Fruit fly (Drosophila melanogaster) whole organism, embryonic: ENCODE measurements around the gene CG6023.

Experiments used
- Atf3 ChIP-seq: fragments of 200-800 bp; sonication (Bioruptor generic); optimal IDR thresholded peaks from 3 replicates; lab custom pipeline; 2016; ENCODE audit warnings: missing biosample characterization, missing genetic modification characterization
- CG11398 ChIP-seq: fragments of 200-800 bp; sonication (Bioruptor generic); optimal IDR thresholded peaks from 2 replicates; lab custom pipeline; 2016; ENCODE audit warnings: missing biosample characterization, missing genetic modification characterization
- CG13624 ChIP-seq: fragments of 200-800 bp; sonication (Bioruptor generic); optimal IDR thresholded peaks from 2 replicates; lab custom pipeline; 2016; ENCODE audit warnings: missing biosample characterization, missing genetic modification characterization
- CG14667 ChIP-seq: fragments of 200-800 bp; sonication (Bioruptor generic); IDR thresholded peaks from 2 replicates; pipeline ENCODE4 v1.3.6; 2022; ENCODE audit warnings: missing biosample characterization, missing genetic modification characterization
- CG15269 ChIP-seq: fragments of 200-800 bp; sonication (Bioruptor generic); optimal IDR thresholded peaks from 2 replicates; lab custom pipeline; 2018; ENCODE audit warnings: missing biosample characterization, mild to moderate bottlenecking, missing genetic modification characterization, moderate library complexity
- CG17912 ChIP-seq: fragments of 200-800 bp; sonication (Bioruptor generic); optimal IDR thresholded peaks from 2 replicates; lab custom pipeline; 2018; ENCODE audit warnings: missing biosample characterization, mild to moderate bottlenecking, missing genetic modification characterization
- CG18262 ChIP-seq: fragments of 200-800 bp; optimal IDR thresholded peaks from 3 replicates; lab custom pipeline; 2019; ENCODE audit warnings: missing biosample characterization, mild to moderate bottlenecking, missing genetic modification characterization, moderate library complexity
- CG2712 ChIP-seq: fragments of 200-800 bp; optimal IDR thresholded peaks from 3 replicates; lab custom pipeline; 2019; ENCODE audit warnings: missing biosample characterization, mild to moderate bottlenecking, missing genetic modification characterization, moderate library complexity
- CG3065 ChIP-seq: fragments of 200-800 bp; sonication (Bioruptor generic); optimal IDR thresholded peaks from 2 replicates; lab custom pipeline; 2016; ENCODE audit warnings: missing biosample characterization, missing genetic modification characterization
- CG32532 ChIP-seq: fragments of 200-800 bp; sonication (Bioruptor generic); IDR thresholded peaks from 2 replicates; pipeline ENCODE4 v1.3.6; 2022; ENCODE audit warnings: missing biosample characterization, missing genetic modification characterization
- CG32772 ChIP-seq: fragments of 200-800 bp; sonication (Bioruptor generic); IDR thresholded peaks from 2 replicates; pipeline ENCODE4 v1.3.6; 2022; ENCODE audit warnings: missing biosample characterization, missing genetic modification characterization
- CG34224 ChIP-seq: fragments of 200-800 bp; sonication (Bioruptor generic); IDR thresholded peaks from 3 replicates; pipeline ENCODE4 v1.3.6; 2022; ENCODE audit warnings: missing biosample characterization, missing genetic modification characterization; ENCODE audit not compliant: partially characterized antibody
- CG4854 ChIP-seq: fragments of 200-800 bp; sonication (Bioruptor generic); optimal IDR thresholded peaks from 2 replicates; lab custom pipeline; 2016; ENCODE audit warnings: missing biosample characterization, missing genetic modification characterization, inconsistent platforms
- CG7271 ChIP-seq: fragments of 200-800 bp; sonication (Bioruptor generic); optimal IDR thresholded peaks from 2 replicates; lab custom pipeline; 2018; ENCODE audit warnings: missing biosample characterization, mild to moderate bottlenecking, missing genetic modification characterization, moderate library complexity
- CG8924 ChIP-seq: fragments of 200-800 bp; optimal IDR thresholded peaks from 3 replicates; lab custom pipeline; 2019; ENCODE audit warnings: missing biosample characterization, mild to moderate bottlenecking, missing genetic modification characterization, moderate library complexity
- CG9932 ChIP-seq: fragments of 200-800 bp; sonication (Bioruptor generic); IDR thresholded peaks from 2 replicates; pipeline ENCODE4 v1.3.6; 2022; ENCODE audit warnings: missing biosample characterization, missing genetic modification characterization
- Deaf1 ChIP-seq: fragments of 200-800 bp; optimal IDR thresholded peaks from 3 replicates; lab custom pipeline; 2019; ENCODE audit warnings: missing biosample characterization, mild to moderate bottlenecking, missing genetic modification characterization, moderate library complexity
- E2f1 ChIP-seq: fragments of 200-800 bp; sonication (Bioruptor generic); IDR thresholded peaks from 2 replicates; pipeline ENCODE4 v1.3.6; 2022; ENCODE audit warnings: missing biosample characterization, missing genetic modification characterization
- E2f2 ChIP-seq: fragments of 200-800 bp; sonication (Bioruptor generic); IDR thresholded peaks from 2 replicates; pipeline ENCODE4 v1.3.6; 2022; ENCODE audit warnings: missing biosample characterization, missing genetic modification characterization
- ERR ChIP-seq: fragments of 200-800 bp; sonication (Bioruptor generic); optimal IDR thresholded peaks from 2 replicates; lab custom pipeline; 2016; ENCODE audit warnings: missing biosample characterization, missing genetic modification characterization
- Fer2 ChIP-seq: fragments of 200-800 bp; sonication (Bioruptor generic); optimal IDR thresholded peaks from 2 replicates; lab custom pipeline; 2018; ENCODE audit warnings: missing biosample characterization, mild to moderate bottlenecking, missing genetic modification characterization, moderate library complexity
- NFAT ChIP-seq: fragments of 200-800 bp; sonication (Bioruptor generic); IDR thresholded peaks from 2 replicates; pipeline ENCODE4 v1.3.6; 2022; ENCODE audit warnings: missing biosample characterization, missing genetic modification characterization
- NfI ChIP-seq: fragments of 200-800 bp; sonication (Bioruptor generic); optimal IDR thresholded peaks from 3 replicates; lab custom pipeline; 2018; ENCODE audit warnings: missing biosample characterization, mild to moderate bottlenecking, missing genetic modification characterization, moderate library complexity
- Oli ChIP-seq: fragments of 200-800 bp; sonication (Bioruptor generic); optimal IDR thresholded peaks from 2 replicates; lab custom pipeline; 2018; ENCODE audit warnings: missing biosample characterization, mild to moderate bottlenecking, missing genetic modification characterization, moderate library complexity
- Pdp1 ChIP-seq, 2 experiments: fragments of 200-800 bp; sonication (Bioruptor generic); optimal IDR thresholded peaks; 3 replicates each; lab custom pipeline; 2016; ENCODE audit warnings: missing biosample characterization in 2 of 2, missing genetic modification characterization in 2 of 2, mild to moderate bottlenecking in 1 of 2, moderate library complexity in 1 of 2
- Poxn ChIP-seq: fragments of 200-800 bp; sonication (Bioruptor generic); IDR thresholded peaks from 2 replicates; pipeline ENCODE4 v1.3.6; 2022; ENCODE audit warnings: missing biosample characterization, missing genetic modification characterization
- Rx ChIP-seq: fragments of 200-800 bp; sonication (Bioruptor generic); IDR thresholded peaks from 2 replicates; pipeline ENCODE4 v1.3.6; 2022; ENCODE audit warnings: missing biosample characterization, missing genetic modification characterization
- al ChIP-seq: fragments of 200-800 bp; sonication (Bioruptor generic); IDR thresholded peaks from 2 replicates; pipeline ENCODE4 v1.3.6; 2022; ENCODE audit warnings: missing biosample characterization, missing genetic modification characterization
- bigmax ChIP-seq: fragments of 200-800 bp; sonication (Bioruptor generic); optimal IDR thresholded peaks from 2 replicates; lab custom pipeline; 2018; ENCODE audit warnings: missing biosample characterization, mild to moderate bottlenecking, missing genetic modification characterization
- eyg ChIP-seq: fragments of 200-800 bp; sonication (Bioruptor generic); optimal IDR thresholded peaks from 3 replicates; lab custom pipeline; 2016; ENCODE audit warnings: missing biosample characterization, missing genetic modification characterization
- ftz-f1 ChIP-seq: fragments of 200-800 bp; sonication (Bioruptor generic); optimal IDR thresholded peaks from 2 replicates; lab custom pipeline; 2016; ENCODE audit warnings: missing biosample characterization, missing genetic modification characterization
- gro ChIP-seq: fragments of 200-800 bp; sonication (Bioruptor generic); optimal IDR thresholded peaks from 2 replicates; lab custom pipeline; 2016; ENCODE audit warnings: missing biosample characterization, missing genetic modification characterization
- ind ChIP-seq: fragments of 200-800 bp; sonication (Bioruptor generic); optimal IDR thresholded peaks from 3 replicates; lab custom pipeline; 2016; ENCODE audit warnings: missing biosample characterization, missing genetic modification characterization
- knrl ChIP-seq: fragments of 200-800 bp; sonication (Bioruptor generic); IDR thresholded peaks from 3 replicates; pipeline ENCODE4 v1.3.6; 2022; ENCODE audit warnings: missing biosample characterization, missing genetic modification characterization; ENCODE audit not compliant: partially characterized antibody
- lola ChIP-seq, 3 experiments: fragments of >200 bp in 2 of 3; fragments of 200-800 bp in 1 of 3; sonication (Bioruptor generic) in 1 of 3; optimal IDR thresholded peaks; 2 replicates each; lab custom pipeline; 2017 to 2019; ENCODE audit warnings: missing biosample characterization in 3 of 3, missing genetic modification characterization in 3 of 3, mild to moderate bottlenecking in 1 of 3, moderate library complexity in 1 of 3
- mam ChIP-seq: fragments of 200-800 bp; sonication (Bioruptor generic); optimal IDR thresholded peaks from 3 replicates; lab custom pipeline; 2016; ENCODE audit warnings: missing biosample characterization, missing genetic modification characterization
- mirr ChIP-seq: fragments of 200-800 bp; sonication (Bioruptor generic); optimal IDR thresholded peaks from 3 replicates; lab custom pipeline; 2018; ENCODE audit warnings: missing biosample characterization, mild to moderate bottlenecking, missing genetic modification characterization
- nom ChIP-seq: fragments of 200-800 bp; sonication (Bioruptor generic); optimal IDR thresholded peaks from 2 replicates; lab custom pipeline; 2017; ENCODE audit warnings: missing biosample characterization, missing genetic modification characterization, mild to moderate bottlenecking, moderate library complexity, missing genetic modification reagents
- pan ChIP-seq, 4 experiments: fragments of >200 bp in 3 of 4; fragments of 200-800 bp in 1 of 4; sonication (Bioruptor generic) in 1 of 4; optimal IDR thresholded peaks in 3 of 4; IDR thresholded peaks in 1 of 4; 2 replicates each; pipeline versions ENCODE4 v1.3.6 to Lab custom; 2017 to 2022; ENCODE audit warnings: missing biosample characterization in 2 of 4, missing genetic modification characterization in 2 of 4, mixed read lengths in 1 of 4
- prd ChIP-seq, 3 experiments: fragments of >200 bp in 2 of 3; fragments of 200-800 bp in 1 of 3; sonication (Bioruptor generic) in 1 of 3; optimal IDR thresholded peaks in 2 of 3; IDR thresholded peaks in 1 of 3; 2 replicates in 2 of 3; 3 replicates in 1 of 3; pipeline versions ENCODE4 v1.3.6 to Lab custom; 2017 to 2022; ENCODE audit warnings: missing biosample characterization in 1 of 3, missing genetic modification characterization in 1 of 3
- ro ChIP-seq: fragments of 200-800 bp; sonication (Bioruptor generic); IDR thresholded peaks from 2 replicates; pipeline ENCODE4 v1.3.6; 2022; ENCODE audit warnings: missing biosample characterization, missing genetic modification characterization
- sd ChIP-seq: fragments of 200-800 bp; sonication (Bioruptor generic); optimal IDR thresholded peaks from 3 replicates; lab custom pipeline; 2018; ENCODE audit warnings: missing biosample characterization, mild to moderate bottlenecking, missing genetic modification characterization, moderate library complexity
- sima ChIP-seq: fragments of 200-800 bp; sonication (Bioruptor generic); optimal IDR thresholded peaks from 2 replicates; lab custom pipeline; 2016; ENCODE audit warnings: missing biosample characterization, missing genetic modification characterization
- unpg ChIP-seq: fragments of 200-800 bp; sonication (Bioruptor generic); optimal IDR thresholded peaks from 3 replicates; lab custom pipeline; 2018; ENCODE audit warnings: missing biosample characterization, mild to moderate bottlenecking, missing genetic modification characterization, moderate library complexity
- vfl ChIP-seq: fragments of 200-800 bp; sonication (Bioruptor generic); optimal IDR thresholded peaks from 2 replicates; lab custom pipeline; 2016; ENCODE audit warnings: missing biosample characterization, missing genetic modification characterization
- zf30C ChIP-seq: fragments of 200-800 bp; sonication (Bioruptor generic); optimal IDR thresholded peaks from 3 replicates; lab custom pipeline; 2018; ENCODE audit warnings: missing biosample characterization, mild to moderate bottlenecking, missing genetic modification characterization

The CG6023 gene

DNA sequence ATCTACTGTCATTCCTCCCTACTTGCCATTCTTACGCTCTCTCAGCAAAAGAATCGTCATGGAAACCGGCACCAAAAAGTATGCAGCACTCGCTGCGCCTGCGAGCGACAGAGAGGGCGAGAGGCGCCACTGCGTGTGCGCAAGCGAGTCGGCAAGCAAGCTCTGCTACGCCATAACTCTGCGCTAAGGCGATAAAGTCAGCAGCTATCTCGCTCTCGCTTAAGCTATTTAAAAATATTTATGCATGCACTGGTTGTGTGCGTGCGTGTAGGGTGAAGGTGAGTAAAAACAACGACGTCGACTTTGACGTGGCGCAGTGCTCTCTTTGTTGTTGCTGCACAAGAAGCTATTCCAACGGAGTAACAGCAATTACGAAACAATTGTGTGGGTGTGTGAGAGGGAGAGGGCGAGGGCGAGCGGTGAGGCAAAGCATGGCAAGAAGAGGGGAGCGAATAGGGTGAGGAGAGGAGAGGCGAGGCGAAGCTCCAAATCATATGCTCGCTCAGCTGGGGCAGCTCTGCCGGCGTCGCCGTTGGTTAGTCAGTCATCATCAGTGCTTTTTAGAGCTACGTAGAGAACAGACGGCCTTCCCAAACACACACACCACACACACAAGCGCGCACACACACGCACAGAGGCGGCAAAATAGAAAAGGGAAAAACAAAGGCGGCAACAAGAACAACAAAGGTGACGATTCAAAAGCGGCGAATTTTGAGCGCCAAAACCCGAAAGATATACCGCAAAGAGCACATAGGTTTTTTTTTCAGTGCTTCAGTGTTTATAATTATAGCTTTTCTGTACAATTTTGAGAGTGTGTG, 45.2 kb upstream of the CG6023 start, which contains the start of gene CrebB (continued):
- TF ChIP-seq al (GFP tag; lab: Robert Waterston, UW), result peak; percentile 13; the same call in 1 of the 2 replicates
- TF ChIP-seq CG13624 (GFP tag; lab: Kevin White, UChicago), result peak; percentile 89
- TF ChIP-seq E2f1 (GFP tag; lab: Robert Waterston, UW), result peak; percentile 57
- no peak for TF ChIP-seq CG7271
- TF ChIP-seq NFAT, result peak; percentile 59
- no peak for TF ChIP-seq Atf3 (GFP tag; lab: Kevin White, UChicago)
- peak; percentile 70 for TF ChIP-seq zf30C (GFP tag; lab: Kevin White, UChicago)
- peak; percentile 30 for TF ChIP-seq vfl (GFP tag; lab: Kevin White, UChicago)
- TF ChIP-seq CG3065 (GFP tag; lab: Kevin White, UChicago), result no peak
- no peak for TF ChIP-seq CG8924 (tag; lab: Kevin White, UChicago)
- TF ChIP-seq Fer2 (tag; lab: Kevin White, UChicago), result no peak
- TF ChIP-seq Poxn (GFP tag; lab: Robert Waterston, UW), result no peak
- no peak for TF ChIP-seq pan (optimal IDR thresholded peaks at IDR 0.05; lab: Kevin White, UChicago)
- TF ChIP-seq pan (GFP tag; optimal IDR thresholded peaks at IDR 0.05 in 1 of 2, IDR thresholded peaks at IDR 0.05 in 1 of 2), result peak in 1 of 2 experiments; percentile 72
- TF ChIP-seq CG32532 (GFP tag; lab: Robert Waterston, UW), result peak; percentile 39; the same call in 1 of the 2 replicates
- TF ChIP-seq CG4854, result peak; percentile 15
- TF ChIP-seq Deaf1 (tag; lab: Kevin White, UChicago), result peak; percentile 47
- peak; percentile 18 for TF ChIP-seq NfI (GFP tag; lab: Kevin White, UChicago)
- TF ChIP-seq nom (GFP tag; lab: Kevin White, UChicago), result peak; percentile 54
- TF ChIP-seq knrl (GFP tag; lab: Robert Waterston, UW), result no peak; the same call in 2 of the 3 replicates
- TF ChIP-seq Oli (tag; lab: Kevin White, UChicago), result peak; percentile 26
- peak; percentile 44 for TF ChIP-seq mam
- 0 out of 2 replicates have a peak, but pooled peaks have one; percentile 22 for TF ChIP-seq CG32772 (GFP tag; lab: Robert Waterston, UW)
- TF ChIP-seq prd (optimal IDR thresholded peaks at IDR 0.05; lab: Kevin White, UChicago), result no peak
- TF ChIP-seq prd (GFP tag; IDR thresholded peaks at IDR 0.05; lab: Robert Waterston, UW), result peak; percentile 21; the same call in 1 of the 3 replicates
- TF ChIP-seq gro, result peak; percentile 65
- TF ChIP-seq eyg (GFP tag; lab: Kevin White, UChicago), result no peak
- peak; percentile 88 for TF ChIP-seq mirr (GFP tag; lab: Kevin White, UChicago)
- no peak for TF ChIP-seq CG2712 (tag; lab: Kevin White, UChicago)
- peak; percentile 7 for TF ChIP-seq ind
- TF ChIP-seq lola (GFP tag; optimal IDR thresholded peaks at IDR 0.05; lab: Kevin White, UChicago), result peak in 1 of 3 experiments; percentile 35
- TF ChIP-seq CG15269 (tag; lab: Kevin White, UChicago), result peak; percentile 21
- TF ChIP-seq CG18262 (tag; lab: Kevin White, UChicago), result no peak
- peak; percentile 34; the same call in 1 of the 2 replicates for TF ChIP-seq E2f2
- peak; percentile 5 for TF ChIP-seq unpg
- peak; percentile 95 for TF ChIP-seq ftz-f1 (GFP tag; lab: Kevin White, UChicago)
- TF ChIP-seq CG17912 (GFP tag; lab: Kevin White, UChicago), result peak; percentile 46
- peak; percentile 49; the same call in 2 of the 3 replicates for TF ChIP-seq CG34224 (GFP tag; lab: Robert Waterston, UW)
- no peak for TF ChIP-seq sima (GFP tag; lab: Kevin White, UChicago)
- TF ChIP-seq ro (GFP tag; lab: Robert Waterston, UW), result no peak
- no peak for TF ChIP-seq CG14667 (GFP tag; lab: Robert Waterston, UW)
- TF ChIP-seq CG9932 (GFP tag; lab: Robert Waterston, UW), result peak; percentile 65
- peak; percentile 92 for TF ChIP-seq sd (tag; lab: Kevin White, UChicago)
- no peak for TF ChIP-seq bigmax
- no peak for TF ChIP-seq Rx
- TF ChIP-seq ERR (GFP tag; lab: Kevin White, UChicago), result peak; percentile 52
- peak in 1 of 2 experiments; percentile 98 for TF ChIP-seq Pdp1 (GFP tag; optimal IDR thresholded peaks at IDR 0.05; lab: Kevin White, UChicago)
- TF ChIP-seq CG11398 (GFP tag; lab: Kevin White, UChicago), result no peak
